Fruit fly (Drosophila melanogaster): ENCODE results near the gene Alms1a.

- TF ChIP-seq usp (GFP tag; optimal IDR thresholded peaks at IDR 0.05) = no peak
- TF ChIP-seq psq (optimal IDR thresholded peaks at IDR 0.05) = no peak
- no peak for TF ChIP-seq pan (optimal IDR thresholded peaks at IDR 0.05)
Observed at dm6 chrX:4581769-4582168, 54.0 kb downstream of the Alms1a start.
